Worm (Caenorhabditis elegans) whole organism, mixed stage, embryonic: Measurements from ENCODE around the gene twk-42.

ENCODE experiments used
- bed-3 ChIP-seq: fragments of 200-800 bp; sonication (Bioruptor generic); optimal IDR thresholded peaks from 3 replicates; lab custom pipeline; 2018; ENCODE audit warnings: mild to moderate bottlenecking, missing genetic modification characterization, moderate library complexity, missing compliant biosample characterization
- blmp-1 ChIP-seq: fragments of 150-350 bp; optimal IDR thresholded peaks from 2 replicates; lab custom pipeline; 2014; ENCODE audit warnings: missing biosample characterization, missing genetic modification characterization
- ceh-39 ChIP-seq: fragments of 150-350 bp; optimal IDR thresholded peaks from 2 replicates; lab custom pipeline; 2014; ENCODE audit warnings: missing biosample characterization, missing genetic modification characterization
- ceh-83 ChIP-seq: fragments of 200-800 bp; sonication (Bioruptor generic); optimal IDR thresholded peaks from 2 replicates; lab custom pipeline; 2018; ENCODE audit warnings: mild to moderate bottlenecking, missing genetic modification characterization, missing compliant biosample characterization
- ces-1 ChIP-seq: fragments of 150-350 bp; optimal IDR thresholded peaks from 2 replicates; lab custom pipeline; 2014; ENCODE audit warnings: missing biosample characterization, missing genetic modification reagents, missing genetic modification characterization
- cnd-1 ChIP-seq: fragments of 200-800 bp; sonication (Bioruptor generic); optimal IDR thresholded peaks from 2 replicates; lab custom pipeline; 2018; ENCODE audit warnings: mild to moderate bottlenecking, missing genetic modification characterization, missing compliant biosample characterization
- drap-1 ChIP-seq: fragments of 200-800 bp; sonication (Bioruptor generic); optimal IDR thresholded peaks from 3 replicates; lab custom pipeline; 2018; ENCODE audit warnings: mild to moderate bottlenecking, missing genetic modification characterization, missing compliant biosample characterization
- elt-1 ChIP-seq: sonication (generic microtip); optimal IDR thresholded peaks from 2 replicates; lab custom pipeline; 2017; ENCODE audit warnings: missing genetic modification characterization, mild to moderate bottlenecking, missing compliant biosample characterization, antibody characterized with exemption, moderate library complexity, borderline replicate concordance; ENCODE audit not compliant: insufficient read depth
- elt-3 ChIP-seq: fragments of 150-350 bp; optimal IDR thresholded peaks from 2 replicates; lab custom pipeline; 2014; ENCODE audit warnings: missing biosample characterization, missing genetic modification characterization
- flh-1 ChIP-seq: fragments of 200-800 bp; sonication (Bioruptor generic); optimal IDR thresholded peaks from 2 replicates; lab custom pipeline; 2018; ENCODE audit warnings: mild to moderate bottlenecking, missing genetic modification characterization, moderate library complexity, missing compliant biosample characterization
- ham-2 ChIP-seq: fragments of 200-800 bp; sonication (Bioruptor generic); optimal IDR thresholded peaks from 2 replicates; lab custom pipeline; 2018; ENCODE audit warnings: mild to moderate bottlenecking, missing genetic modification characterization, missing compliant biosample characterization
- hlh-1 ChIP-seq: fragments of 150-350 bp; optimal IDR thresholded peaks from 2 replicates; lab custom pipeline; 2014; ENCODE audit warnings: missing biosample characterization, missing genetic modification reagents, missing genetic modification characterization
- lin-13 ChIP-seq: fragments of 150-350 bp; optimal IDR thresholded peaks from 2 replicates; lab custom pipeline; 2014; ENCODE audit warnings: missing biosample characterization, missing genetic modification characterization
- lin-32 ChIP-seq: fragments of 200-800 bp; sonication (Bioruptor generic); optimal IDR thresholded peaks from 2 replicates; lab custom pipeline; 2018; ENCODE audit warnings: mild to moderate bottlenecking, missing genetic modification characterization, missing compliant biosample characterization
- lsy-2 ChIP-seq: fragments of 150-350 bp; optimal IDR thresholded peaks from 2 replicates; lab custom pipeline; 2014; ENCODE audit warnings: missing biosample characterization, missing genetic modification characterization
- mab-5 ChIP-seq: fragments of 150-350 bp; optimal IDR thresholded peaks from 2 replicates; lab custom pipeline; 2014; ENCODE audit warnings: missing biosample characterization, missing genetic modification characterization
- mep-1 ChIP-seq: fragments of 150-350 bp; optimal IDR thresholded peaks from 2 replicates; lab custom pipeline; 2017; ENCODE audit warnings: missing biosample characterization, missing genetic modification reagents, missing genetic modification characterization, inconsistent platforms
- mls-2 ChIP-seq: sonication (generic microtip); optimal IDR thresholded peaks from 2 replicates; lab custom pipeline; 2016; ENCODE audit warnings: mild to moderate bottlenecking, missing genetic modification characterization, moderate library complexity, missing compliant biosample characterization
- nhr-12 ChIP-seq: fragments of 150-350 bp; optimal IDR thresholded peaks from 2 replicates; lab custom pipeline; 2014; ENCODE audit warnings: missing biosample characterization, missing genetic modification characterization
- nhr-2 ChIP-seq: fragments of 150-350 bp; optimal IDR thresholded peaks from 2 replicates; lab custom pipeline; 2014; ENCODE audit warnings: missing biosample characterization, missing genetic modification characterization
- nhr-237 ChIP-seq: fragments of 150-350 bp; optimal IDR thresholded peaks from 2 replicates; lab custom pipeline; 2014; ENCODE audit warnings: missing biosample characterization, missing genetic modification characterization
- nhr-28 ChIP-seq: fragments of 150-350 bp; optimal IDR thresholded peaks from 2 replicates; lab custom pipeline; 2014; ENCODE audit warnings: missing biosample characterization, missing genetic modification characterization
- nhr-76 ChIP-seq: sonication (generic microtip); optimal IDR thresholded peaks from 2 replicates; lab custom pipeline; 2017; ENCODE audit warnings: missing biosample characterization, missing genetic modification characterization
- pha-4 ChIP-seq: fragments of 150-350 bp; optimal IDR thresholded peaks from 2 replicates; lab custom pipeline; 2018; ENCODE audit warnings: missing biosample characterization, missing genetic modification reagents, missing genetic modification characterization
- sem-2 ChIP-seq: fragments of 200-800 bp; sonication (Bioruptor generic); optimal IDR thresholded peaks from 2 replicates; lab custom pipeline; 2018; ENCODE audit warnings: mild to moderate bottlenecking, missing genetic modification characterization, missing compliant biosample characterization
- snpc-4 ChIP-seq: fragments of 150-350 bp; optimal IDR thresholded peaks from 2 replicates; lab custom pipeline; 2014; ENCODE audit warnings: missing biosample characterization, missing genetic modification characterization
- sptf-1 ChIP-seq: sonication (generic microtip); optimal IDR thresholded peaks from 2 replicates; lab custom pipeline; 2017; ENCODE audit warnings: mild to moderate bottlenecking, missing genetic modification characterization, moderate library complexity, missing compliant biosample characterization
- tbx-8 ChIP-seq: fragments of 200-800 bp; sonication (Bioruptor generic); optimal IDR thresholded peaks from 2 replicates; lab custom pipeline; 2018; ENCODE audit warnings: mild to moderate bottlenecking, missing genetic modification characterization, moderate library complexity, missing compliant biosample characterization
- unc-120 ChIP-seq: sonication (generic microtip); optimal IDR thresholded peaks from 2 replicates; lab custom pipeline; 2017; ENCODE audit warnings: missing genetic modification characterization, missing compliant biosample characterization; ENCODE audit not compliant: poor library complexity, severe bottlenecking
- unc-39 ChIP-seq: fragments of 150-350 bp; optimal IDR thresholded peaks from 2 replicates; lab custom pipeline; 2014; ENCODE audit warnings: missing biosample characterization, missing genetic modification characterization
- unc-62 ChIP-seq: fragments of 150-350 bp; optimal IDR thresholded peaks from 2 replicates; lab custom pipeline; 2014; ENCODE audit warnings: missing biosample characterization, missing genetic modification reagents, missing genetic modification characterization
- zip-8 ChIP-seq: fragments of 150-350 bp; optimal IDR thresholded peaks from 2 replicates; lab custom pipeline; 2014; ENCODE audit warnings: missing biosample characterization, missing genetic modification characterization
- ztf-11 ChIP-seq: fragments of 150-350 bp; optimal IDR thresholded peaks from 2 replicates; lab custom pipeline; 2014; ENCODE audit warnings: missing biosample characterization, missing genetic modification characterization

Gene twk-42

ce11 chrV:17767768-17768167 is 35.4 kb upstream of the twk-42 start:
- TF ChIP-seq sem-2 (GFP tag; lab: Kevin White, UChicago), result no peak
- TF ChIP-seq bed-3 (GFP tag; lab: Kevin White, UChicago), result no peak
- no peak for TF ChIP-seq lin-32
- no peak for TF ChIP-seq cnd-1 (tag; lab: Kevin White, UChicago)
- TF ChIP-seq pha-4 (tag; lab: Kevin White, UChicago), result no peak
- TF ChIP-seq nhr-28 (tag; lab: Kevin White, UChicago), result no peak
- TF ChIP-seq elt-1 (tag; lab: Kevin White, UChicago), result no peak
- TF ChIP-seq ceh-83, result no peak
- TF ChIP-seq unc-62, result no peak
- no peak for TF ChIP-seq nhr-12
- no peak for TF ChIP-seq ztf-11 (tag; lab: Kevin White, UChicago)
- TF ChIP-seq sptf-1 (tag; lab: Kevin White, UChicago), result no peak
- TF ChIP-seq hlh-1 (tag; lab: Kevin White, UChicago), result no peak
- TF ChIP-seq lin-13, result no peak
- TF ChIP-seq snpc-4 (tag; lab: Kevin White, UChicago), result no peak
- TF ChIP-seq, all 35 proteins: peak for 0

- no peak for TF ChIP-seq ceh-39 (tag; lab: Kevin White, UChicago)
- no peak for TF ChIP-seq drap-1 (GFP tag; lab: Kevin White, UChicago)
- TF ChIP-seq ham-2, result no peak
- no peak for TF ChIP-seq unc-120 (tag; lab: Kevin White, UChicago)
- TF ChIP-seq unc-39 (tag; lab: Kevin White, UChicago), result no peak
- no peak for TF ChIP-seq ztf-11 (tag; lab: Kevin White, UChicago)
- TF ChIP-seq elt-1 (tag; lab: Kevin White, UChicago), result no peak
- TF ChIP-seq unc-62, result no peak
- TF ChIP-seq mep-1 (tag; lab: Kevin White, UChicago), result no peak
- TF ChIP-seq elt-3 (tag; lab: Kevin White, UChicago), result no peak
These were observed 34.8 kb upstream of the twk-42 start, which contains the start of gene srh-284 for ce11 chrV:17767249-17767648. srh-284 (plus strand) TSS chrV:17767549.

- TF ChIP-seq lin-13, result no peak
- TF ChIP-seq nhr-12, result no peak
- TF ChIP-seq nhr-2, result no peak
- TF ChIP-seq nhr-237 (tag; lab: Kevin White, UChicago), result no peak
- no peak for TF ChIP-seq ham-2
- no peak for TF ChIP-seq ztf-11 (tag; lab: Kevin White, UChicago)
- no peak for TF ChIP-seq blmp-1 (tag; lab: Kevin White, UChicago)
- no peak for TF ChIP-seq drap-1 (GFP tag; lab: Kevin White, UChicago)
- no peak for TF ChIP-seq unc-120 (tag; lab: Kevin White, UChicago)
- TF ChIP-seq elt-3 (tag; lab: Kevin White, UChicago), result no peak
These were observed 32.7 kb upstream of the twk-42 start, which contains the start of the genes C47A10.16 and srh-283 for ce11 chrV:17765077-17765476. C47A10.16 (minus strand) TSS chrV:17765177. srh-283 (plus strand) TSS chrV:17765348.

- TF ChIP-seq zip-8 (no peak), cnd-1 (tag; lab: Kevin White, UChicago) (no peak), nhr-76 (no peak), lsy-2 (tag; lab: Kevin White, UChicago) (no peak), sem-2 (GFP tag; lab: Kevin White, UChicago) (no peak)
These were observed 23.2 kb upstream of the twk-42 start, which contains the start of gene pgp-9 for ce11 chrV:17755592-17755991. pgp-9 (plus strand) TSS chrV:17755892.

- no peak for TF ChIP-seq mab-5 (tag; lab: Kevin White, UChicago)
- TF ChIP-seq lin-13, result no peak
- TF ChIP-seq nhr-2, result no peak
- no peak for TF ChIP-seq nhr-76
- no peak for TF ChIP-seq ceh-83
- no peak for TF ChIP-seq ceh-39 (tag; lab: Kevin White, UChicago)
- no peak for TF ChIP-seq unc-120 (tag; lab: Kevin White, UChicago)
- TF ChIP-seq flh-1 (GFP tag; lab: Kevin White, UChicago), result no peak
- no peak for TF ChIP-seq bed-3 (GFP tag; lab: Kevin White, UChicago)
These were observed 22.6 kb upstream of the twk-42 start for ce11 chrV:17754999-17755398.

ce11 chrV:17752340-17752739 is 19.9 kb upstream of the twk-42 start:
- TF ChIP-seq sptf-1 (tag; lab: Kevin White, UChicago) (no peak), mls-2 (tag; lab: Kevin White, UChicago) (no peak), hlh-1 (tag; lab: Kevin White, UChicago) (no peak), nhr-2 (no peak), lin-13 (no peak), zip-8 (no peak), mep-1 (tag; lab: Kevin White, UChicago) (no peak), tbx-8 (GFP tag; lab: Kevin White, UChicago) (no peak), elt-1 (tag; lab: Kevin White, UChicago) (no peak), lsy-2 (tag; lab: Kevin White, UChicago) (no peak), ces-1 (GFP tag; lab: Kevin White, UChicago) (no peak), nhr-28 (tag; lab: Kevin White, UChicago) (no peak), nhr-12 (no peak), blmp-1 (tag; lab: Kevin White, UChicago) (no peak), ham-2 (no peak), ztf-11 (tag; lab: Kevin White, UChicago) (no peak), nhr-76 (no peak)
